Worm (Caenorhabditis elegans): Measurements from ENCODE around the gene ugt-59.

- TF ChIP-seq nhr-28 (tag; optimal IDR thresholded peaks at IDR 0.05) (no peak), pag-3 (tag; optimal IDR thresholded peaks at IDR 0.05; ENCODE audit: borderline replicate concordance, insufficient read depth) (no peak), egl-27 (tag; optimal IDR thresholded peaks at IDR 0.05) (no peak), mep-1 (tag; optimal IDR thresholded peaks at IDR 0.05) (no peak), tbx-2 (tag; optimal IDR thresholded peaks at IDR 0.05) (peak; percentile 3), nhr-11 (tag; optimal IDR thresholded peaks at IDR 0.05) (no peak), pax-3 (tag; optimal IDR thresholded peaks at IDR 0.05) (no peak), isw-1 (GFP tag; IDR thresholded peaks at IDR 0.05) (no peak), lin-39 (tag; optimal IDR thresholded peaks at IDR 0.05) (no peak), fkh-8 (tag; optimal IDR thresholded peaks at IDR 0.05) (peak; percentile 44)
Observed at ce11 chrIV:10396827-10397226, 36.4 kb downstream of the ugt-59 start.
